Fruit fly (Drosophila melanogaster): ENCODE data around the gene Jwa.

The Jwa gene

dm6 chr2L:18698559-18699130 is 6.9 kb downstream of the Jwa start, which contains the start of gene CG10341 (continued):
- TF ChIP-seq CG4617 (GFP tag; optimal IDR thresholded peaks at IDR 0.05; ENCODE audit: borderline replicate concordance): peak; percentile 34
- no peak for TF ChIP-seq btn (GFP tag; optimal IDR thresholded peaks at IDR 0.05)
- TF ChIP-seq Hr3 (GFP tag; optimal IDR thresholded peaks at IDR 0.05): no peak
- no peak for TF ChIP-seq lmd (GFP tag; IDR thresholded peaks at IDR 0.05)

dm6 chr2L:18695404-18695804 is 10.1 kb downstream of the Jwa start, which contains the start of the genes CG10383 and CG10338:
Gene CG10383 (minus strand): TSS chr2L:18695602.
Gene CG10338 (plus strand): TSS chr2L:18695664.
- TF ChIP-seq az2 (GFP tag; optimal IDR thresholded peaks at IDR 0.05) (peak; percentile 83), Hr3 (GFP tag; optimal IDR thresholded peaks at IDR 0.05) (peak; percentile 84), CG7372 (GFP tag; IDR thresholded peaks at IDR 0.05) (peak; percentile 84), Dll (GFP tag; IDR thresholded peaks at IDR 0.05; ENCODE audit: partially characterized antibody) (no peak), ERR (GFP tag; optimal IDR thresholded peaks at IDR 0.05) (peak; percentile 91), CG32772 (GFP tag; IDR thresholded peaks at IDR 0.05) (peak; percentile 90), Mad (GFP tag; optimal IDR thresholded peaks at IDR 0.05) (peak; percentile 79), CG18764 (GFP tag; optimal IDR thresholded peaks at IDR 0.05) (peak; percentile 62), CG10209 (GFP tag; optimal IDR thresholded peaks at IDR 0.05) (peak; percentile 78), CG4282 (GFP tag; optimal IDR thresholded peaks at IDR 0.05) (peak; percentile 71), CG16863 (GFP tag; optimal IDR thresholded peaks at IDR 0.05) (peak; percentile 83), CG17912 (GFP tag; optimal IDR thresholded peaks at IDR 0.05) (no peak), wdn (GFP tag; IDR thresholded peaks at IDR 0.05) (peak; percentile 84), CG13424 (tag; optimal IDR thresholded peaks at IDR 0.05) (peak; percentile 77), CG43689 (GFP tag; IDR thresholded peaks at IDR 0.05) (peak; percentile 55), Dref (GFP tag; IDR thresholded peaks at IDR 0.05) (peak; percentile 38; the same call in 1 of the 2 replicates), HLHmδ (GFP tag; optimal IDR thresholded peaks at IDR 0.05) (no peak), CG8388 (GFP tag; optimal IDR thresholded peaks at IDR 0.05) (peak; percentile 71), CG10147 (GFP tag; optimal IDR thresholded peaks at IDR 0.05) (peak; percentile 70), Myb (GFP tag; optimal IDR thresholded peaks at IDR 0.05) (peak; percentile 89), CG7987 (GFP tag; optimal IDR thresholded peaks at IDR 0.05) (peak; percentile 41), corto (GFP tag; optimal IDR thresholded peaks at IDR 0.05) (peak; percentile 43), cwo (GFP tag; optimal IDR thresholded peaks at IDR 0.05) (peak; percentile 80), Xbp1 (GFP tag; optimal IDR thresholded peaks at IDR 0.05) (peak; percentile 93), CG8089 (GFP tag; optimal IDR thresholded peaks at IDR 0.05) (peak; percentile 82), CG17829 (tag; optimal IDR thresholded peaks at IDR 0.05) (peak; percentile 75), CG8944 (GFP tag; optimal IDR thresholded peaks at IDR 0.05) (peak; percentile 91), D (optimal IDR thresholded peaks at IDR 0.05) (peak; percentile 51), D (GFP tag; optimal IDR thresholded peaks at IDR 0.05) (peak; percentile 44), Max (GFP tag; optimal IDR thresholded peaks at IDR 0.05) (peak; percentile 78), CG11723 (GFP tag; optimal IDR thresholded peaks at IDR 0.05) (peak; percentile 62), CG12299 (tag; optimal IDR thresholded peaks at IDR 0.05) (peak; percentile 76), Usf (GFP tag; optimal IDR thresholded peaks at IDR 0.05) (peak; percentile 59), Hey (tag; optimal IDR thresholded peaks at IDR 0.05) (no peak), CG11247 (GFP tag; IDR thresholded peaks at IDR 0.05) (peak; percentile 90), CG11695 (GFP tag; IDR thresholded peaks at IDR 0.05) (peak; percentile 75), hb (GFP tag; IDR thresholded peaks at IDR 0.05; ENCODE audit: partially characterized antibody) (no peak), ind (GFP tag; optimal IDR thresholded peaks at IDR 0.05) (peak; percentile 90), CG8924 (tag; optimal IDR thresholded peaks at IDR 0.05) (peak; percentile 75), luna (GFP tag; optimal IDR thresholded peaks at IDR 0.05) (peak; percentile 49), Deaf1 (tag; optimal IDR thresholded peaks at IDR 0.05) (peak; percentile 41), fd96Cb (tag; optimal IDR thresholded peaks at IDR 0.05) (peak; percentile 70), onecut (GFP tag; IDR thresholded peaks at IDR 0.05) (peak; percentile 61), gfzf (GFP tag; optimal IDR thresholded peaks at IDR 0.05) (peak; percentile 77), ssp (GFP tag; IDR thresholded peaks at IDR 0.05) (peak; percentile 71), CG14050 (GFP tag; IDR thresholded peaks at IDR 0.05) (peak; percentile 87)

Measured in whole organism, embryonic.